Worm (Caenorhabditis elegans) whole organism, L4/young adult: ENCODE results near the gene R08A2.9.

Experiments used
- W03F9.2 ChIP-seq: fragments of 150-350 bp; optimal IDR thresholded peaks from 2 replicates; lab custom pipeline; 2014; ENCODE audit warnings: missing biosample characterization, missing genetic modification characterization
- him-1 ChIP-seq: sonication (generic microtip); optimal IDR thresholded peaks from 2 replicates; lab custom pipeline; 2016; ENCODE audit warnings: missing genotype, missing genetic modification reagents, missing genetic modification characterization, missing compliant biosample characterization

- TF ChIP-seq him-1 (tag; lab: Kevin White, UChicago) (no peak), W03F9.2 (tag; lab: Kevin White, UChicago) (no peak)
Observed at ce11 chrV:14683926-14684325, 24.1 kb upstream of the R08A2.9 start.
